Fruit fly (Drosophila melanogaster) S2 (cell line): ENCODE data around the gene Daxx.

Source experiments
- CG8478 ChIP-seq: fragments of >200 bp; optimal IDR thresholded peaks from 2 replicates; lab custom pipeline; 2018
- CTCF ChIP-seq, 2 experiments: fragments of >200 bp; optimal IDR thresholded peaks; 2 replicates each; lab custom pipeline; 2018

The Daxx gene

DNA sequence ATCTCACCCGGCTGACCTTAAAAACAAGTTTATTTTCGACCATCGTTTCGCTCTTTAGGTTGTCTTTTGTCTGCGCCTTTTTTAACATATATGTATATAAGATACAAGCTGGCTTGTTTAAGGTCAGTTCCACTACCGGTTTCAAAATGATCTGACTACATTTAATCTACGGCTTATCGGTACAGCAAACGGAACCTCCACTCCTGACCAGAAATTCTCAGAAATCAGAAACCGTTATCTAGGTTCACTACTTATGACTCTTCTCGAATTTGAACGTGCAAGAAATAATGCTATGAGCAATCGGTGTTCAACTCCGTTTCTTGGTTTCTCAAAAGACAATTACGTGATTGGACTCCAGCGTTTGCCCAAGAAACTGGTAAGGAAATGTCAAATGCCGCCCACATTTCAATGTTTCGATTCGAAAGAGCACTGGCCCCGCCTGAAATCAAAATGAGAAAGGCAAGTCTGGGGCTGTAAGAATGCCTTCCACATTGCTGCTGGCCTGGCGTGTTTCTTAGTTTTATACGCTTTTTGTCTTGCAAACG lies 10.6 kb upstream of the Daxx start:
- no peak for TF ChIP-seq CTCF (optimal IDR thresholded peaks at IDR 0.05; lab: Kevin White, UChicago)
- no peak for TF ChIP-seq CG8478 (lab: Kevin White, UChicago)

DNA sequence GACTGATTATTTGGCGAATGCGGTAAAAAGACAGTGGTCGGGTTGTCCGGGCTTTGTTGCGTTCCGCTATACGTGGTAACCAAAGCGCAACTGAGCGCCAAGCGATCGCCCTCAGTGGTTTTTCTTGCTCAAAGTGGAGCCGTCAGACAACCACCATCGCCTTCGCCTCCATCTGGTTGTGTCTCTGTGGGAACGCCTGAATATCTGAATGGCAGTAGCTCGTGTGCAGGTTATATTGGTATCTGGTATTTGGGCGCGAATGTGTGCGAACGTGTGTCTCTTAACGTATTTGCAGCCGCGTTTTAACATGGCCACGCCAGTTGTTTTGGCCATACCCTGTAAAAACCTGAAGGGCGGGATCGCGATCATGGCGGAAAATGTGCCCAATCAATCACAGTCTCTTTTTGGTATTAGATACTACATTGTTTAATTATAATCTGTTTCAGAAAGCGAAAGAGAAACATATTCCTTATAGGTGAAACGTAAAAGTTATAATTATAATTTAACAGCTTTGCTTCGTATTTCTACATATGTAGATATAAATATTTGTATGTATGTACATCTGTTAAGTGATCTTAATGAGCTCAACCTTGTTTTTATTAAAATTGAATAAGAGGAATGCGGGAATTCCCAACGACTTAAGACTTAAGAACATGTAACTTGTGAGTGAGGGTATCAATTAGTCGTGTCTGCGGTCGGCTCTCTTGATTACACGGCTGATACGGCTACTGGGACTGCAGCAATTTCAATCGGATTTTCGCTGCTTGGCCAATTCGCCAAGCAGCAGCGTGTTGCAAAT lies 8.6 kb upstream of the Daxx start:
- no peak for TF ChIP-seq CG8478 (lab: Kevin White, UChicago)
- TF ChIP-seq CTCF (optimal IDR thresholded peaks at IDR 0.05; lab: Kevin White, UChicago) = no peak

- TF ChIP-seq CTCF (optimal IDR thresholded peaks at IDR 0.05; lab: Kevin White, UChicago) (no peak), CG8478 (lab: Kevin White, UChicago) (no peak)
Observed at dm6 chr2L:6473076-6474037, 7.4 kb upstream of the Daxx start, which contains the start of gene mmy. Gene mmy, minus strand, starts transcription at chr2L:6473904.

DNA sequence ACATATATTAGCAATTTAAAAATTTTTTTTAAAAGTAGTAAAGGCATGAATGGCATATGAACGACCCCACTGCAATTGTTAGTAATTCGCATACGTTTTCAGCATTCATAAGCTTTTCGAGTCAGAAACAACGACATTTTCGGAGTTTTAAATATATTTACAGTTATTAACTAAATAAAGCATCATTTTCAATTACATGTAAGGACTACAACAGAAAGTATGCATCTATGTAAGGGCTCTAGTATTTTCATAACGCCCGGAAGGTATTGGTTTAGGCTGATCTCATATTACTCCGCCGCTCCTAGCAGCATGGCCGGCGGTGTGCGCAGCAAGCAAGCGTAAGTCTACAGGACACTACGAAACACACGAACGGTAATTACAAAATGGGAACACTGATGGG lies 6.4 kb upstream of the Daxx start:
- TF ChIP-seq CG8478 (lab: Kevin White, UChicago) (no peak), CTCF (optimal IDR thresholded peaks at IDR 0.05; lab: Kevin White, UChicago) (no peak)

DNA sequence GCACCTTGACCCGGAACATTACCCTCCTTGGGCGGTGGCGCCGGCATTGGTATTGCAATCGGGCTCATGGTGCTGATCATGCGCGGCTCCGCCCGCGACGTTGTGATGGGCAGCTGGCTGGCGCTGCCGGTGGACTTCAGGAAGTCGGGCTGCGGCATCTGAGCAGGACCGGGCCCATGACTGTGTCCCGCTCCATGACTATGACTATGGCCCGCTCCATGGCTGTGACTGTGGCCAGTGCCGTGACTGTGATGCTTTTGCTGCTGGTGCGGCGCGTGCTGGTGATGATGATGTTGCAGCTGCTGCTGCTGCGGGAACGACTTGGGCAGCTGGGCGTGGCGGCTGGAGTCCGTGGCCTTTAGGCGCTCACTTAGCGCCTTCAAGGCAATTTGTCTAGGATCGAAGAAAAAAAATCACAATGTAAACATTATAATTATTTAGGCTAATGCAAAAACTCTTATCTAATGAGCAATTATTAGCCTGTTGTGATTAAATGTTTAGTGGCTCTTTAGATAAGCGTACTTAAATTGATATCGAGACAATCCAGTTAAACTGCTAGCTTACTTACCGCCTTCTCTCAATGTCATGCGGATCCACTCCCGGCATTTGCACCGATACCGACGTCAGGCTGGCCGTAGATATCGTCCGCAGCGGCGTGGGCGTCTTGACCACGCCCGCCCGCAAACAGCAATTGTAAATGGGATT lies 5.7 kb upstream of the Daxx start:
- no peak for TF ChIP-seq CG8478 (lab: Kevin White, UChicago)
- TF ChIP-seq CTCF (optimal IDR thresholded peaks at IDR 0.05; lab: Kevin White, UChicago) = no peak

DNA sequence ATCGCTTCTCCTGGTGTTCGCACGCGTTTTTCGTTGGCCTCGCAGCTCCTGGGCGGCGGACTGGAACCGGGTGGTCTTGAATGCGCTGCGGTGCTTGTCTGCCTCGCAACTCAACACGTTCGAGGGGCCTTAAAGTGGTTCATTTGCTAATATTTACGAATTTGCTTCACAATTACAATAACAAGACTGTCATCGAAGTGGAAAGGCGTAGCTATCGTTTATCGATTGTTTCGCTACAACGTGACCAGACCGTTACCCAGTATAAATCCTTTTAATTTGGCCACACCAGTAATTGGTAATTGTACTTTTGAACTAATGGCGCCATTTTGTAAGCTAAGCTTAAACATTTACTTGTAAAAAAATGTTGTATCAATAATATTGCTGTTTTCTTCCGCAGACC lies 4.0 kb upstream of the Daxx start, which contains the start of gene CG9536:
Gene CG9536 (minus strand): TSS at position 223 of the 400 bp plus-strand sequence.
- TF ChIP-seq CG8478 (lab: Kevin White, UChicago) (no peak), CTCF (optimal IDR thresholded peaks at IDR 0.05; lab: Kevin White, UChicago) (no peak)

dm6 chr2L:6479226-6479906 lies 1.4 kb upstream of the Daxx start:
- TF ChIP-seq CG8478 (lab: Kevin White, UChicago) (no peak), CTCF (optimal IDR thresholded peaks at IDR 0.05; lab: Kevin White, UChicago) (no peak)

- TF ChIP-seq CG8478 (lab: Kevin White, UChicago) (no peak), CTCF (optimal IDR thresholded peaks at IDR 0.05; lab: Kevin White, UChicago) (no peak)
Observed at dm6 chr2L:6481310-6481738, 595 bp downstream of the Daxx start.

DNA sequence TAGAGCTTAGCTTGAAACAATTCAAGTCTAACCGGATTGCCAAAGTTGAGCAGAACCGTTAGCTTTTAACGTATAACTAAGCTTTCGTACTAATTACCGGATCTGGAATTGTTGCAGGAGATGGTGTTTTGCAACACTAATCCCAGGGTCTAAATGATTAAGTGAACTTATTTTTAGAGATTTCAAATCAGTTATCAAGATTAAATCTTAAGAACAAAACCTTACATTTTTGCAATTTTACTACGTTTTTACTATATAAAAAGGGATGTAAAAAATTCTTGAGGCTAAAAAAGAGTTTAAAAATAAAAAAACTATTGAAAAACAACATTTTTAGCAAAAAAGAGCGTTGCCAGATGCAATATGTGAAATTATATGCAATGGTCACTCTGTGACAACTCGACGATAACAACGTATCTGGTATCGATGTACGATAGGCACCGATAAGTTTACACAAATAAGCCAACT lies 8.0 kb downstream of the Daxx start, which contains the start of the genes KFase and epsilonCOP:
Gene KFase (minus strand): TSS at position 81 of the 465 bp plus-strand sequence.
Gene epsilonCOP (plus strand): TSS at position 415 of the 465 bp plus-strand sequence.
- TF ChIP-seq CG8478 (lab: Kevin White, UChicago) = no peak
- TF ChIP-seq CTCF (optimal IDR thresholded peaks at IDR 0.05; lab: Kevin White, UChicago) = peak in 1 of 2 experiments; percentile 27

DNA sequence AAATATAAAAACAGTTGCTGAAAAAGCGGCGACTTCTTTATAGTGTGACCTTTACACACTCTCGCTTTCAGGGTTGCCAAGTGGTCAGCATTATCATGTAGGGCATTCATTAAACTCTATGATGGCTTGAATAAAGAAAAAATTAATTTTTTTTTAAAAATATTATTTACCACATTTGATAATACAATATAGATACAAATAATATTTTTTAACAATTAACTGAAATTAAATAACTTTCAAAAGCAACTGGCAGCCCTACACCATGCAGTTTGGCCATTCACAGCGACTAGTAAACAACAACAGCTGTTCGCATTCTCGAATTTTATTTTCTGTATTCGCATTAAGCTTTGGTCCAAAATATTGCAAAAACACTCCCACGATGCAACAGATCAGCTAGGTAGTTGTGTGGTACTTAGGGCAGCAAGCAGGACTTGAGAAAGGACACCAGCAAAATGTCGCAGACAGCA lies 10.1 kb downstream of the Daxx start, which contains the start of the genes Phf5a and CG31638:
Gene Phf5a (minus strand): TSS at position 61 of the 467 bp plus-strand sequence.
Gene CG31638 (plus strand): TSS at position 279 of the 467 bp plus-strand sequence.
- TF ChIP-seq CG8478 (lab: Kevin White, UChicago) (no peak), CTCF (optimal IDR thresholded peaks at IDR 0.05; lab: Kevin White, UChicago) (no peak)

DNA sequence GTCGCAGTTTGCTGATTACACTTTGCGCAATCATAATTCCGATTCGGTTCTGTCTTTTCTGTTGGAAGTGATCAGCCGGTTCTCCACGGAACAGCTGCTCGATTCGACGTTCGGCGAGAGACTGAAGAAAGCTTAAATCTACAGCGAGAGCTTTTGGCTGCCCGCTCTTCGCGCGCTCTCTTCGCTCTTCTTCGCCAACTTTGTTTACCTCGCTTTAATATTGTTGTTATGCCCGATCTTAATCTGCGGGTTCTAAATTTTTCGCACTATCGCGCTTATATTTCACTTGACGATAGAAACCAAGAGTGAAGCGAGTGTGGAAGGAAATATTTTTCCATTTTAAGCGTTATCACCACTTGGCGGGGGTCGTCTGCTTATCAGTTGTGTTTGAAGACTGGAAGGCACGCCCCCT lies 13.7 kb downstream of the Daxx start, which contains the start of gene CG9547:
Gene CG9547 (minus strand): TSS at position 128 of the 412 bp plus-strand sequence.
- TF ChIP-seq CTCF (optimal IDR thresholded peaks at IDR 0.05; lab: Kevin White, UChicago) = no peak

DNA sequence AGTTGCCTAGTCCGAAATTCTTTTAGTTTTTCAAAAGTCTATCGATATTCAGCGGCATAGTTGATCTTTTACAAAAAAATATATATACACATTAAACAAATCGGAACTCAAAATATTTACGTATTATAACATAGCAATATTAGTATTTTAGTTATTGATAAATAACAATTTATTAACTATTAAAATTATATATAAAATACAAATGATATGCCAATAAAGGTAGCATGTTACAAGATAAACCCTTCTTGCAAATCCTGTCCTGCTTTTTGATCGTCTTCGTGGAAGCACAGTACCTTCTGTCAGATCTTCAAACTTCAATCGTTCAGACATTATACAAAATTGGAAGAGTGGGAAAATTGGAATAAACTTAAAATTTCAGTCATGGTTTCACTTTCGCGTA lies 16.0 kb downstream of the Daxx start, which contains the start of gene CG9550:
Gene CG9550 (plus strand): TSS at position 301 of the 400 bp plus-strand sequence.
- no peak for TF ChIP-seq CG8478 (lab: Kevin White, UChicago)
- no peak for TF ChIP-seq CTCF (optimal IDR thresholded peaks at IDR 0.05; lab: Kevin White, UChicago)

DNA sequence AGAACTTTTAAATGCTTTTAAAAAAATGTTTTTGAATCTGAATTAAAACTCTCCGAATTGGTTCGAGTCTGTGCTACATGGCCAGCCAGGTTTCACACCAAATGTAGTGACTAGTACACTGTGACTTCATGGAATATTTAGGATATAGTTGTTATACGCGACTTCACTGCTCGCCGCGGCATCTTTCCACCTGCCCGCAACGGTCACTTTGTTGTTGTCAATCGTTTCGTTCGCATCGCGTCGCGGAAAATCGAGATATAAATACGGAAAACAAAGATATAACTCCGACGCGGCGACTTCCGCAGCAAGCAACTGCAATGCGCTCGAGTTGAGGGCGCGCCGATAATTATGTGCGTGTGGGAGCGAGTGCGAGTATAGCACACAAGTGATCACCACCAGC lies 17.7 kb downstream of the Daxx start, which contains the start of gene CG31637:
Gene CG31637 (plus strand): TSS at position 200 of the 400 bp plus-strand sequence.
- TF ChIP-seq CG8478 (lab: Kevin White, UChicago) (no peak), CTCF (optimal IDR thresholded peaks at IDR 0.05; lab: Kevin White, UChicago) (peak; percentile 26 to 60)
